Fruit fly (Drosophila melanogaster): ENCODE data around the gene CG5116.
A peak's percentile ranks its signal among the peaks of the same experiment; 100 is the strongest.

The CG5116 gene

dm6 chr3R:25531905-25532387, 49.0 kb downstream of the CG5116 start (continued):
- TF ChIP-seq peb (GFP tag; IDR thresholded peaks at IDR 0.05) (0 out of 2 replicates have a peak, but pooled peaks have one; percentile 6), CG11093 (GFP tag; IDR thresholded peaks at IDR 0.05) (no peak), CG10267 (tag; optimal IDR thresholded peaks at IDR 0.05) (no peak), ap (GFP tag; IDR thresholded peaks at IDR 0.05) (no peak), CG16863 (GFP tag; optimal IDR thresholded peaks at IDR 0.05) (no peak), CG15011 (GFP tag; optimal IDR thresholded peaks at IDR 0.05) (peak; percentile 1), dpn (GFP tag; optimal IDR thresholded peaks at IDR 0.05) (peak in 1 of 2 experiments; percentile 13), Kr (GFP tag; optimal IDR thresholded peaks at IDR 0.05) (no peak), CG4404 (GFP tag; IDR thresholded peaks at IDR 0.05) (peak; percentile 29; the same call in 1 of the 2 replicates), chif (GFP tag; optimal IDR thresholded peaks at IDR 0.05) (peak in 1 of 2 experiments; percentile 2), Hr51 (GFP tag; optimal IDR thresholded peaks at IDR 0.05) (peak in 1 of 2 experiments; percentile 33), Fer3 (tag; optimal IDR thresholded peaks at IDR 0.05) (peak; percentile 9), CG4854 (GFP tag; optimal IDR thresholded peaks at IDR 0.05) (peak; percentile 11), hb (GFP tag; IDR thresholded peaks at IDR 0.05; ENCODE audit: partially characterized antibody) (0 out of 3 replicates have a peak, but pooled peaks have one; percentile 50), CG9932 (GFP tag; IDR thresholded peaks at IDR 0.05) (peak; percentile 27; the same call in 1 of the 2 replicates), Gug (GFP tag; IDR thresholded peaks at IDR 0.05) (peak; percentile 42; the same call in 3 of the 4 replicates), CG18476 (GFP tag; optimal IDR thresholded peaks at IDR 0.05) (no peak), CG7839 (tag; optimal IDR thresholded peaks at IDR 0.05) (peak; percentile 55), CG17802 (tag; optimal IDR thresholded peaks at IDR 0.05) (no peak), Rx (GFP tag; IDR thresholded peaks at IDR 0.05) (peak; percentile 47; the same call in 1 of the 2 replicates), Sry-δ (GFP tag; optimal IDR thresholded peaks at IDR 0.05) (peak; percentile 5), Rfx (GFP tag; IDR thresholded peaks at IDR 0.05) (peak; percentile 65), gfzf (GFP tag; optimal IDR thresholded peaks at IDR 0.05) (no peak), CG4360 (GFP tag; IDR thresholded peaks at IDR 0.05) (peak; percentile 49; the same call in 1 of the 2 replicates), BEAF-32 (GFP tag; optimal IDR thresholded peaks at IDR 0.05) (no peak), CG8388 (GFP tag; optimal IDR thresholded peaks at IDR 0.05) (peak; percentile 9), CG15696 (tag; optimal IDR thresholded peaks at IDR 0.05) (no peak), grn (GFP tag; optimal IDR thresholded peaks at IDR 0.05) (peak; percentile 35), CG10321 (GFP tag; IDR thresholded peaks at IDR 0.05) (no peak), Hand (GFP tag; optimal IDR thresholded peaks at IDR 0.05) (no peak), hkb (optimal IDR thresholded peaks at IDR 0.05) (no peak), hkb (GFP tag; IDR thresholded peaks at IDR 0.05) (peak; percentile 75), sens (GFP tag) (peak; percentile 7), CG8290 (GFP tag; optimal IDR thresholded peaks at IDR 0.05) (no peak), CG8290 (tag; optimal IDR thresholded peaks at IDR 0.05) (peak in 1 of 2 experiments; percentile 1), CG16779 (GFP tag; IDR thresholded peaks at IDR 0.05) (no peak), prd (optimal IDR thresholded peaks at IDR 0.05) (no peak), prd (GFP tag; IDR thresholded peaks at IDR 0.05) (peak; percentile 70; the same call in 2 of the 3 replicates), Nf-YA (GFP tag; IDR thresholded peaks at IDR 0.05) (0 out of 2 replicates have a peak, but pooled peaks have one; percentile 30), mam (GFP tag; optimal IDR thresholded peaks at IDR 0.05) (peak; percentile 21), otp (GFP tag; IDR thresholded peaks at IDR 0.05) (0 out of 3 replicates have a peak, but pooled peaks have one; percentile 40), CG15514 (GFP tag; optimal IDR thresholded peaks at IDR 0.05) (peak; percentile 11), CG4820 (GFP tag; optimal IDR thresholded peaks at IDR 0.05) (peak; percentile 54), Ets65A (GFP tag) (peak; percentile 91), CG10274 (GFP tag; optimal IDR thresholded peaks at IDR 0.05) (no peak), al (GFP tag; IDR thresholded peaks at IDR 0.05) (no peak), Antp (GFP tag; optimal IDR thresholded peaks at IDR 0.05) (peak; percentile 47), CG32532 (GFP tag; IDR thresholded peaks at IDR 0.05) (peak; percentile 62), Mrtf (GFP tag; IDR thresholded peaks at IDR 0.05) (0 out of 3 replicates have a peak, but pooled peaks have one; percentile 44), Ada2b (GFP tag; IDR thresholded peaks at IDR 0.05) (peak; percentile 67), GATAe (GFP tag; conservative IDR thresholded peaks at IDR 0.05) (no peak)

Data from whole organism, embryonic.